Worm (Caenorhabditis elegans) whole organism, early embryonic: ENCODE results near the gene F54D5.7.

ENCODE experiments used
- B0310.2 ChIP-seq: sonication (generic microtip); optimal IDR thresholded peaks from 2 replicates; lab custom pipeline; 2016; ENCODE audit warnings: mild to moderate bottlenecking, missing genetic modification characterization, missing compliant biosample characterization
- F13C5.2 ChIP-seq: sonication (generic microtip); optimal IDR thresholded peaks from 2 replicates; lab custom pipeline; 2017; ENCODE audit warnings: mild to moderate bottlenecking, missing genetic modification characterization, inconsistent platforms, missing compliant biosample characterization
- aly-1 ChIP-seq: sonication (generic microtip); optimal IDR thresholded peaks from 2 replicates; lab custom pipeline; 2016; ENCODE audit warnings: missing genetic modification characterization, missing compliant biosample characterization
- ama-1 ChIP-seq: fragments of 150-350 bp; optimal IDR thresholded peaks from 2 replicates; lab custom pipeline; 2014
- ceh-13 ChIP-seq: fragments of 200-800 bp; sonication (Bioruptor generic); optimal IDR thresholded peaks from 2 replicates; lab custom pipeline; 2018; ENCODE audit warnings: mild to moderate bottlenecking, missing genetic modification characterization, missing compliant biosample characterization
- ceh-36 ChIP-seq: sonication (generic microtip); optimal IDR thresholded peaks from 2 replicates; lab custom pipeline; 2016; ENCODE audit warnings: missing genetic modification characterization, inconsistent platforms, missing compliant biosample characterization
- ets-7 ChIP-seq: sonication (generic microtip); optimal IDR thresholded peaks from 2 replicates; lab custom pipeline; 2016; ENCODE audit warnings: missing genotype, missing genetic modification characterization, missing compliant biosample characterization
- flt-1 ChIP-seq: fragments of 200-800 bp; sonication (Bioruptor generic); IDR thresholded peaks from 2 replicates; pipeline ENCODE4 v1.3.6; 2022; ENCODE audit warnings: missing genetic modification characterization, missing compliant biosample characterization
- hmbx-1 ChIP-seq: sonication (generic microtip); optimal IDR thresholded peaks from 2 replicates; lab custom pipeline; 2016; ENCODE audit warnings: mild to moderate bottlenecking, missing genetic modification characterization, missing compliant biosample characterization
- hmg-4 ChIP-seq: fragments of 200-800 bp; sonication (Bioruptor generic); optimal IDR thresholded peaks from 2 replicates; lab custom pipeline; 2018; ENCODE audit warnings: mild to moderate bottlenecking, missing genetic modification characterization, missing compliant biosample characterization
- hnd-1 ChIP-seq: sonication (generic microtip); optimal IDR thresholded peaks from 2 replicates; lab custom pipeline; 2016; ENCODE audit warnings: missing genetic modification characterization, missing compliant biosample characterization
- pes-1 ChIP-seq: fragments of 200-800 bp; sonication (Bioruptor generic); IDR thresholded peaks from 2 replicates; pipeline ENCODE4 v1.3.6; 2022; ENCODE audit warnings: missing genetic modification reagents, missing genetic modification characterization, missing compliant biosample characterization
- scrt-1 ChIP-seq: fragments of 200-800 bp; sonication (Bioruptor generic); IDR thresholded peaks from 2 replicates; pipeline ENCODE4 v1.3.6; 2022; ENCODE audit warnings: missing genetic modification characterization, missing compliant biosample characterization
- sea-1 ChIP-seq: fragments of 200-800 bp; sonication (Bioruptor generic); conservative IDR thresholded peaks from 2 replicates; pipeline ENCODE4 v1.3.6; 2022; ENCODE audit warnings: missing genetic modification characterization, missing compliant biosample characterization
- tbx-11 ChIP-seq: fragments of 200-800 bp; sonication (Bioruptor generic); IDR thresholded peaks from 2 replicates; pipeline ENCODE4 v1.3.6; 2022; ENCODE audit warnings: missing genetic modification characterization, missing compliant biosample characterization
- tbx-37 ChIP-seq: fragments of 200-800 bp; sonication (Bioruptor generic); conservative IDR thresholded peaks from 2 replicates; pipeline ENCODE4 v1.3.6; 2022; ENCODE audit warnings: missing genetic modification reagents, missing genetic modification characterization, missing compliant biosample characterization
- tra-4 ChIP-seq: sonication (generic microtip); optimal IDR thresholded peaks from 2 replicates; lab custom pipeline; 2017; ENCODE audit warnings: missing genetic modification characterization, missing compliant biosample characterization

Gene F54D5.7

ce11 chrII:11591558-11591957, 44.2 kb downstream of the F54D5.7 start:
- TF ChIP-seq pes-1 (GFP tag; lab: Robert Waterston, UW): no peak
- TF ChIP-seq F13C5.2 (tag; lab: Kevin White, UChicago): no peak
- TF ChIP-seq sea-1: no peak
- TF ChIP-seq tbx-37 (GFP tag; lab: Robert Waterston, UW): no peak
- no peak for TF ChIP-seq B0310.2 (tag; lab: Kevin White, UChicago)
- no peak for TF ChIP-seq hnd-1
- no peak for TF ChIP-seq ceh-36
- TF ChIP-seq ama-1 (lab: Kevin White, UChicago): no peak
- TF ChIP-seq hmg-4 (GFP tag; lab: Kevin White, UChicago): no peak
- no peak for TF ChIP-seq ets-7 (tag; lab: Kevin White, UChicago)
- TF ChIP-seq tra-4 (tag; lab: Kevin White, UChicago): no peak
- no peak for TF ChIP-seq ceh-13 (GFP tag; lab: Kevin White, UChicago)
- TF ChIP-seq hmbx-1 (tag; lab: Kevin White, UChicago): no peak
- no peak for TF ChIP-seq aly-1 (tag; lab: Kevin White, UChicago)
- no peak for TF ChIP-seq scrt-1 (GFP tag; lab: Robert Waterston, UW)
- no peak for TF ChIP-seq tbx-11 (GFP tag; lab: Robert Waterston, UW)
- no peak for TF ChIP-seq flt-1

ce11 chrII:11592023-11592422, 44.7 kb downstream of the F54D5.7 start, which contains the start of gene F07A11.1:
TSS of gene F07A11.1 (minus strand) at chrII:11592123.
- TF ChIP-seq tbx-11 (GFP tag; lab: Robert Waterston, UW) (no peak), pes-1 (GFP tag; lab: Robert Waterston, UW) (no peak), hmbx-1 (tag; lab: Kevin White, UChicago) (no peak), hnd-1 (no peak), sea-1 (no peak), tbx-37 (GFP tag; lab: Robert Waterston, UW) (no peak), tra-4 (tag; lab: Kevin White, UChicago) (no peak), ceh-36 (no peak), ceh-13 (GFP tag; lab: Kevin White, UChicago) (no peak), aly-1 (tag; lab: Kevin White, UChicago) (no peak)

ce11 chrII:11595368-11595996, 48.2 kb downstream of the F54D5.7 start, which contains the start of gene gfat-1:
TSS of gene gfat-1 (minus strand) at chrII:11595418.
- TF ChIP-seq tra-4 (tag; lab: Kevin White, UChicago): no peak
- peak; percentile 6 for TF ChIP-seq hmg-4 (GFP tag; lab: Kevin White, UChicago)

ce11 chrII:11596157-11596740, 48.9 kb downstream of the F54D5.7 start:
- TF ChIP-seq ama-1 (lab: Kevin White, UChicago) (no peak), ets-7 (tag; lab: Kevin White, UChicago) (no peak), tbx-11 (GFP tag; lab: Robert Waterston, UW) (no peak), pes-1 (GFP tag; lab: Robert Waterston, UW) (no peak), B0310.2 (tag; lab: Kevin White, UChicago) (no peak), aly-1 (tag; lab: Kevin White, UChicago) (no peak), F13C5.2 (tag; lab: Kevin White, UChicago) (no peak), ceh-36 (no peak), sea-1 (no peak), scrt-1 (GFP tag; lab: Robert Waterston, UW) (no peak), flt-1 (no peak), tra-4 (tag; lab: Kevin White, UChicago) (no peak), hnd-1 (no peak), tbx-37 (GFP tag; lab: Robert Waterston, UW) (no peak), hmg-4 (GFP tag; lab: Kevin White, UChicago) (no peak), ceh-13 (GFP tag; lab: Kevin White, UChicago) (no peak), hmbx-1 (tag; lab: Kevin White, UChicago) (no peak)
